Worm (Caenorhabditis elegans) whole organism, L2 larva: Measurements from ENCODE around the gene pcn-1.

ENCODE experiments used
- C34F6.9 ChIP-seq: fragments of 150-350 bp; optimal IDR thresholded peaks from 2 replicates; lab custom pipeline; 2014; ENCODE audit warnings: missing biosample characterization, missing genetic modification characterization
- F13H6.1 ChIP-seq: sonication (generic microtip); optimal IDR thresholded peaks from 2 replicates; lab custom pipeline; 2016; ENCODE audit warnings: missing genetic modification characterization, missing compliant biosample characterization
- R02D3.7 ChIP-seq: fragments of 150-350 bp; optimal IDR thresholded peaks from 2 replicates; lab custom pipeline; 2014; ENCODE audit warnings: missing biosample characterization, missing genetic modification characterization
- Y55F3AM.14 ChIP-seq: fragments of 200-800 bp; sonication (Bioruptor generic); optimal IDR thresholded peaks from 2 replicates; lab custom pipeline; 2018; ENCODE audit warnings: mild to moderate bottlenecking, missing genetic modification characterization, missing compliant biosample characterization
- alr-1 ChIP-seq: fragments of 150-350 bp; optimal IDR thresholded peaks from 2 replicates; lab custom pipeline; 2014; ENCODE audit warnings: missing biosample characterization, missing genetic modification characterization
- aly-2 ChIP-seq: fragments of 150-350 bp; optimal IDR thresholded peaks from 2 replicates; lab custom pipeline; 2014; ENCODE audit warnings: missing biosample characterization, missing genetic modification characterization
- blmp-1 ChIP-seq: sonication (generic microtip); optimal IDR thresholded peaks from 2 replicates; lab custom pipeline; 2017; ENCODE audit warnings: missing genetic modification characterization, mild to moderate bottlenecking, missing compliant biosample characterization, antibody characterized with exemption, moderate library complexity; ENCODE audit not compliant: insufficient read depth
- ceh-16 ChIP-seq: fragments of 150-350 bp; optimal IDR thresholded peaks from 2 replicates; lab custom pipeline; 2014; ENCODE audit warnings: missing biosample characterization, missing genetic modification characterization
- ceh-82 ChIP-seq: fragments of 150-350 bp; optimal IDR thresholded peaks from 2 replicates; lab custom pipeline; 2014; ENCODE audit warnings: missing biosample characterization, missing genetic modification characterization
- crh-2 ChIP-seq: sonication (generic microtip); optimal IDR thresholded peaks from 2 replicates; lab custom pipeline; 2017; ENCODE audit warnings: missing biosample characterization, missing genetic modification characterization
- dmd-4 ChIP-seq: sonication (generic microtip); optimal IDR thresholded peaks from 2 replicates; lab custom pipeline; 2017; ENCODE audit warnings: missing biosample characterization, missing genetic modification characterization
- egl-27 ChIP-seq: sonication (generic microtip); optimal IDR thresholded peaks from 3 replicates; lab custom pipeline; 2017; ENCODE audit warnings: missing biosample characterization, missing genetic modification reagents, missing genetic modification characterization
- elt-1 ChIP-seq: fragments of 150-350 bp; optimal IDR thresholded peaks from 2 replicates; lab custom pipeline; 2014; ENCODE audit warnings: missing biosample characterization, missing genetic modification characterization
- elt-3 ChIP-seq: sonication (generic microtip); optimal IDR thresholded peaks from 2 replicates; lab custom pipeline; 2017; ENCODE audit warnings: missing biosample characterization, missing genetic modification characterization
- fos-1 ChIP-seq: fragments of 150-350 bp; optimal IDR thresholded peaks from 2 replicates; lab custom pipeline; 2014; ENCODE audit warnings: missing biosample characterization, missing genetic modification characterization
- gmeb-1 ChIP-seq: fragments of 150-350 bp; optimal IDR thresholded peaks from 2 replicates; lab custom pipeline; 2014; ENCODE audit warnings: missing biosample characterization, missing genetic modification characterization
- lin-13 ChIP-seq: fragments of 150-350 bp; optimal IDR thresholded peaks from 2 replicates; lab custom pipeline; 2014; ENCODE audit warnings: missing biosample characterization, missing genetic modification reagents, missing genetic modification characterization
- lin-39 ChIP-seq: fragments of 150-350 bp; optimal IDR thresholded peaks from 2 replicates; lab custom pipeline; 2014; ENCODE audit warnings: missing biosample characterization, missing genetic modification reagents, missing genetic modification characterization
- lsy-2 ChIP-seq, 2 experiments: fragments of 150-350 bp in 1 of 2; sonication (generic microtip) in 1 of 2; optimal IDR thresholded peaks; 2 replicates each; lab custom pipeline; 2014 to 2017; ENCODE audit warnings: missing biosample characterization in 2 of 2, missing genetic modification characterization in 2 of 2
- mab-5 ChIP-seq: fragments of 150-350 bp; optimal IDR thresholded peaks from 2 replicates; lab custom pipeline; 2014; ENCODE audit warnings: missing biosample characterization, missing genetic modification characterization
- mbf-1 ChIP-seq: sonication (generic microtip); optimal IDR thresholded peaks from 2 replicates; lab custom pipeline; 2017; ENCODE audit warnings: missing biosample characterization, missing genetic modification characterization
- mdl-1 ChIP-seq, 2 experiments: fragments of 150-350 bp in 1 of 2; sonication (generic microtip) in 1 of 2; optimal IDR thresholded peaks; 2 replicates each; lab custom pipeline; 2017; ENCODE audit warnings: missing biosample characterization in 2 of 2, missing genetic modification characterization in 2 of 2
- nhr-12 ChIP-seq: fragments of 150-350 bp; optimal IDR thresholded peaks from 2 replicates; lab custom pipeline; 2014; ENCODE audit warnings: missing biosample characterization, missing genetic modification characterization
- nhr-129 ChIP-seq: fragments of 150-350 bp; optimal IDR thresholded peaks from 2 replicates; lab custom pipeline; 2014; ENCODE audit warnings: missing biosample characterization, missing genetic modification characterization
- nhr-21 ChIP-seq: fragments of 150-350 bp; optimal IDR thresholded peaks from 2 replicates; lab custom pipeline; 2014; ENCODE audit warnings: missing biosample characterization, missing genetic modification characterization
- nhr-23 ChIP-seq: fragments of 150-350 bp; optimal IDR thresholded peaks from 2 replicates; lab custom pipeline; 2014; ENCODE audit warnings: missing biosample characterization, missing genetic modification reagents, missing genetic modification characterization
- nhr-237 ChIP-seq: fragments of 150-350 bp; optimal IDR thresholded peaks from 2 replicates; lab custom pipeline; 2014; ENCODE audit warnings: missing biosample characterization, missing genetic modification characterization
- nhr-25 ChIP-seq: fragments of 150-350 bp; sonication (generic microtip); optimal IDR thresholded peaks from 3 replicates; lab custom pipeline; 2014; ENCODE audit warnings: missing biosample characterization, missing genetic modification characterization
- peb-1 ChIP-seq: fragments of 150-350 bp; optimal IDR thresholded peaks from 2 replicates; lab custom pipeline; 2014; ENCODE audit warnings: missing biosample characterization, missing genetic modification characterization
- sem-4 ChIP-seq: fragments of 150-350 bp; optimal IDR thresholded peaks from 2 replicates; lab custom pipeline; 2014; ENCODE audit warnings: missing biosample characterization, missing genetic modification reagents, missing genetic modification characterization
- sma-3 ChIP-seq: sonication (generic microtip); optimal IDR thresholded peaks from 2 replicates; lab custom pipeline; 2016; ENCODE audit warnings: missing genetic modification reagents, missing genetic modification characterization, missing compliant biosample characterization
- sma-9 ChIP-seq, 2 experiments: fragments of 150-350 bp in 1 of 2; sonication (generic microtip) in 1 of 2; optimal IDR thresholded peaks; 2 replicates each; lab custom pipeline; 2014 to 2016; ENCODE audit warnings: missing genetic modification characterization in 2 of 2, mild to moderate bottlenecking in 1 of 2, missing biosample characterization in 1 of 2, missing compliant biosample characterization in 1 of 2, missing genetic modification reagents in 1 of 2, moderate library complexity in 1 of 2
- snpc-4 ChIP-seq: fragments of 150-350 bp; optimal IDR thresholded peaks from 2 replicates; lab custom pipeline; 2014; ENCODE audit warnings: missing biosample characterization, missing genetic modification characterization
- unc-55 ChIP-seq: fragments of 150-350 bp; sonication (generic microtip); optimal IDR thresholded peaks from 3 replicates; lab custom pipeline; 2014; ENCODE audit warnings: missing biosample characterization, missing genetic modification reagents, missing genetic modification characterization
- zag-1 ChIP-seq: fragments of 150-350 bp; optimal IDR thresholded peaks from 2 replicates; lab custom pipeline; 2014; ENCODE audit warnings: missing biosample characterization, missing genetic modification characterization
- ztf-1 ChIP-seq: fragments of 200-800 bp; sonication (Bioruptor generic); conservative IDR thresholded peaks from 2 replicates; pipeline ENCODE4 v1.3.6; 2022; ENCODE audit warnings: missing genetic modification characterization, missing compliant biosample characterization
- ztf-11 ChIP-seq: sonication (generic microtip); optimal IDR thresholded peaks from 2 replicates; lab custom pipeline; 2017; ENCODE audit warnings: missing biosample characterization, missing genetic modification characterization

Gene pcn-1

ce11 chrIV:4068480-4068879 lies 19.2 kb upstream of the pcn-1 start, which contains the start of gene fbxb-55:
Gene fbxb-55, plus strand, starts transcription at chrIV:4068780.
- no peak for TF ChIP-seq nhr-21 (tag; lab: Kevin White, UChicago)
- TF ChIP-seq mbf-1 (tag; lab: Kevin White, UChicago), result no peak
- TF ChIP-seq lin-39, result no peak
- TF ChIP-seq lsy-2 (tag; optimal IDR thresholded peaks at IDR 0.05; lab: Kevin White, UChicago), result no peak
- no peak for TF ChIP-seq nhr-23 (tag; lab: Kevin White, UChicago)
- TF ChIP-seq fos-1 (tag; lab: Kevin White, UChicago), result no peak
- TF ChIP-seq sma-9 (GFP tag; optimal IDR thresholded peaks at IDR 0.05; lab: Kevin White, UChicago), result no peak
- TF ChIP-seq sma-9 (tag; optimal IDR thresholded peaks at IDR 0.05; lab: Kevin White, UChicago), result no peak
- TF ChIP-seq, all 48 proteins: peak for 0

DNA sequence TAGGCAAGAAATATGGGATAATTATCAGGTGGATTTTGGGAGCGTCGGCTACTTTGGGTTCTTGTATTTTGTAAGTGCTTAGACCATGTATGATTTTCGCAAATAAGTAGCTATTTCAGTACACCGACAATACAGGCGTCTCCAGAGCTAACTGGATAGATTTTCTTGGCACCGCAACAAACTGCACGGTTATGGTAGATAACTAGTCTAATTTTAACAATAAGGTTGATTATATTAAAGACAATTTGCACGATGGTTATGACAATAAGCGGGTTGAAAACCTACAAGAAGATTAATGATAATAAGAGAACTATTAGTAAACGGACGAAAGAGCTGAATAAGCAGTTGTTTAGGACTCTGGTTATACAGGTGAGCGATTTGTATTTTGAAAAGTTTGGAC lies 18.1 kb upstream of the pcn-1 start:
- no peak for TF ChIP-seq mab-5
- no peak for TF ChIP-seq lsy-2 (tag; optimal IDR thresholded peaks at IDR 0.05; lab: Kevin White, UChicago)
- no peak for TF ChIP-seq elt-1 (tag; lab: Kevin White, UChicago)
- TF ChIP-seq nhr-237 (tag; lab: Kevin White, UChicago), result no peak
- no peak for TF ChIP-seq mbf-1 (tag; lab: Kevin White, UChicago)
- no peak for TF ChIP-seq Y55F3AM.14 (GFP tag; lab: Kevin White, UChicago)
- TF ChIP-seq elt-3 (tag; lab: Kevin White, UChicago), result no peak
- TF ChIP-seq C34F6.9 (tag; lab: Kevin White, UChicago), result no peak
- TF ChIP-seq gmeb-1, result no peak
- TF ChIP-seq dmd-4 (tag; lab: Kevin White, UChicago), result no peak
- no peak for TF ChIP-seq blmp-1 (tag; lab: Kevin White, UChicago)

DNA sequence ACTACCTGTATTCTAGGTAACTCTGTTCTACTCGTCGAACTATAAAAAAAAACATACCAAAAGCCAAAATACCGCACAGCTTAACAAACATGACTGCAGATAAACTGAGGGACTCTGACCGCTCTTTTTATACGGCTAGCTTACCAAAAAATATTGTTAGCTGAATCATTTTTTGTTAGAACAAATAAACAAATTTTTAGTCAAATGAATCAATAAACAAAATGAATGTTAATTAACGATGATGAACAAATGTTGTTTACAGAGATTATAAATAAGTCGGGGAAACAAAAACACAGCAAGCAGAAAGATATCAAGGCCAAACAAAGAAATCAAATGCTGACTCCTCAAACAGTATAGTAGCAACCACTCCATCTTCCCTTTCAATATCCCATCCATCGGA lies 14.3 kb upstream of the pcn-1 start, which contains the start of gene ilys-6:
ilys-6 (minus strand) TSS at position 101 of the 400 bp plus-strand sequence.
- TF ChIP-seq zag-1 (tag; lab: Kevin White, UChicago), result no peak
- no peak for TF ChIP-seq ztf-11
- TF ChIP-seq lin-13 (GFP tag; lab: Kevin White, UChicago), result no peak
- no peak for TF ChIP-seq alr-1 (tag; lab: Kevin White, UChicago)

ce11 chrIV:4055297-4055696 lies 6.0 kb upstream of the pcn-1 start:
- TF ChIP-seq mdl-1 (tag; optimal IDR thresholded peaks at IDR 0.05; lab: Kevin White, UChicago) (no peak), alr-1 (tag; lab: Kevin White, UChicago) (no peak), ceh-82 (tag; lab: Kevin White, UChicago) (no peak), aly-2 (tag; lab: Kevin White, UChicago) (no peak), sma-3 (GFP tag; lab: Kevin White, UChicago) (no peak), nhr-25 (tag; lab: Kevin White, UChicago) (no peak), lin-13 (GFP tag; lab: Kevin White, UChicago) (no peak), lin-39 (no peak), zag-1 (tag; lab: Kevin White, UChicago) (no peak), fos-1 (tag; lab: Kevin White, UChicago) (no peak), sem-4 (tag; lab: Kevin White, UChicago) (no peak), ztf-11 (no peak), ztf-1 (GFP tag; lab: Robert Waterston, UW) (no peak), mbf-1 (tag; lab: Kevin White, UChicago) (no peak), nhr-12 (no peak), snpc-4 (tag; lab: Kevin White, UChicago) (no peak), C34F6.9 (tag; lab: Kevin White, UChicago) (no peak)

- TF ChIP-seq sem-4 (tag; lab: Kevin White, UChicago), result no peak
- no peak for TF ChIP-seq gmeb-1
- TF ChIP-seq fos-1 (tag; lab: Kevin White, UChicago), result peak; percentile 15
Measured at ce11 chrIV:4053405-4053804, 4.2 kb upstream of the pcn-1 start.

DNA sequence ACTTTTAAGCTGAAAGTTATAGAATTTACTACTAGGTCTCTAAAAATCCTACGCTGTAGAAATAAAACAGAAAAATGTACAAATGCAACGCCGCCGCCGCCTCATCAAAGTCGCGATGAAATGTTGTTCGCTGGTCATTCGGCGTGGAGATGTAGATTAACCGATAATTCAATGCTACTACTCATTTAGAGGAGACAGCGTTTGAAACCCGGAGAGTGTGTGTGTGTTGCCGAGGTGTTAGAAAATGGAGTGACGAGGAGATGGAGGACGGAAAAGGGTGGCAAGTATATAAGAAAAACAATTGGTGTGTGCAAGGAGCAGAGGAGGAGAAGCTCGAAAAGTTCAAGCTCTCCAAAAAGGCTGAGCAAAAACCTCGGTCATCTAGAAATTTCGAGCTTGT lies 3.0 kb upstream of the pcn-1 start:
- TF ChIP-seq F13H6.1 (tag; lab: Kevin White, UChicago) (no peak), egl-27 (no peak), ceh-82 (tag; lab: Kevin White, UChicago) (no peak), ztf-1 (GFP tag; lab: Robert Waterston, UW) (no peak), crh-2 (tag; lab: Kevin White, UChicago) (no peak), sem-4 (tag; lab: Kevin White, UChicago) (no peak), nhr-23 (tag; lab: Kevin White, UChicago) (no peak), mab-5 (no peak), unc-55 (GFP tag; lab: Kevin White, UChicago) (no peak), lin-13 (GFP tag; lab: Kevin White, UChicago) (no peak), lsy-2 (tag; optimal IDR thresholded peaks at IDR 0.05; lab: Kevin White, UChicago) (no peak), peb-1 (no peak), mdl-1 (tag; optimal IDR thresholded peaks at IDR 0.05; lab: Kevin White, UChicago) (no peak), Y55F3AM.14 (GFP tag; lab: Kevin White, UChicago) (no peak), sma-9 (GFP tag; optimal IDR thresholded peaks at IDR 0.05; lab: Kevin White, UChicago) (no peak), sma-9 (tag; optimal IDR thresholded peaks at IDR 0.05; lab: Kevin White, UChicago) (no peak), R02D3.7 (tag; lab: Kevin White, UChicago) (no peak), nhr-237 (tag; lab: Kevin White, UChicago) (no peak), nhr-129 (no peak), C34F6.9 (tag; lab: Kevin White, UChicago) (no peak), ceh-16 (no peak)
